Fruit fly (Drosophila melanogaster) whole organism, embryonic: ENCODE data around the gene CG17300.

Experiments
- Blimp-1 ChIP-seq: fragments of 200-800 bp; sonication (Bioruptor generic); optimal IDR thresholded peaks from 3 replicates; lab custom pipeline; 2018; ENCODE audit warnings: missing biosample characterization, missing genetic modification characterization, mild to moderate bottlenecking, moderate library complexity, missing genetic modification reagents
- CG10565 ChIP-seq: fragments of 200-800 bp; sonication (Bioruptor generic); optimal IDR thresholded peaks from 3 replicates; lab custom pipeline; 2016; ENCODE audit warnings: missing biosample characterization, mild to moderate bottlenecking, missing genetic modification characterization
- CG12104 ChIP-seq: fragments of 200-800 bp; sonication (Bioruptor generic); optimal IDR thresholded peaks from 3 replicates; lab custom pipeline; 2016; ENCODE audit warnings: missing biosample characterization, missing genetic modification characterization
- CG13123 ChIP-seq: fragments of 200-800 bp; sonication (Bioruptor generic); optimal IDR thresholded peaks from 2 replicates; lab custom pipeline; 2016; ENCODE audit warnings: missing biosample characterization, missing genetic modification characterization
- CG13424 ChIP-seq: fragments of 200-800 bp; sonication (Bioruptor generic); optimal IDR thresholded peaks from 2 replicates; lab custom pipeline; 2019; ENCODE audit warnings: missing biosample characterization, mild to moderate bottlenecking, missing genetic modification characterization, moderate library complexity
- CG14441 ChIP-seq: fragments of 200-800 bp; sonication (Bioruptor generic); IDR thresholded peaks from 2 replicates; pipeline ENCODE4 v1.3.6; 2022; ENCODE audit warnings: missing biosample characterization, missing genetic modification characterization
- CG1529 ChIP-seq: fragments of 200-800 bp; sonication (Bioruptor generic); optimal IDR thresholded peaks from 3 replicates; lab custom pipeline; 2018; ENCODE audit warnings: missing biosample characterization, missing genetic modification characterization
- CG15514 ChIP-seq: fragments of 200-800 bp; sonication (Bioruptor generic); optimal IDR thresholded peaks from 3 replicates; lab custom pipeline; 2017; ENCODE audit warnings: missing biosample characterization, missing genetic modification characterization, mild to moderate bottlenecking, moderate library complexity, missing genetic modification reagents
- CG17612 ChIP-seq: fragments of 200-800 bp; sonication (Bioruptor generic); IDR thresholded peaks from 2 replicates; pipeline ENCODE4 v1.3.6; 2022; ENCODE audit warnings: missing biosample characterization, missing genetic modification characterization
- CG17829 ChIP-seq: fragments of 200-800 bp; optimal IDR thresholded peaks from 2 replicates; lab custom pipeline; 2019; ENCODE audit warnings: missing biosample characterization, mild to moderate bottlenecking, missing genetic modification characterization, moderate library complexity
- CG6683 ChIP-seq: fragments of 200-800 bp; sonication (Bioruptor generic); optimal IDR thresholded peaks from 2 replicates; lab custom pipeline; 2017; ENCODE audit warnings: missing biosample characterization, mild to moderate bottlenecking, missing genetic modification characterization, missing genetic modification reagents
- CG7357 ChIP-seq: fragments of 200-800 bp; sonication (Bioruptor generic); IDR thresholded peaks from 3 replicates; pipeline ENCODE4 v1.3.6; 2022; ENCODE audit warnings: missing biosample characterization, missing genetic modification characterization
- CG7556 ChIP-seq: fragments of 200-800 bp; sonication (Bioruptor generic); optimal IDR thresholded peaks from 2 replicates; lab custom pipeline; 2017; ENCODE audit warnings: missing biosample characterization, mild to moderate bottlenecking, missing genetic modification characterization
- CG7987 ChIP-seq: fragments of 200-800 bp; sonication (Bioruptor generic); optimal IDR thresholded peaks from 2 replicates; lab custom pipeline; 2018; ENCODE audit warnings: missing biosample characterization, mild to moderate bottlenecking, missing genetic modification characterization, moderate library complexity
- CG8281 ChIP-seq: fragments of 200-800 bp; sonication (Bioruptor generic); optimal IDR thresholded peaks from 2 replicates; lab custom pipeline; 2018; ENCODE audit warnings: missing biosample characterization, mild to moderate bottlenecking, missing genetic modification characterization, moderate library complexity
- CG9932 ChIP-seq: fragments of 200-800 bp; sonication (Bioruptor generic); IDR thresholded peaks from 2 replicates; pipeline ENCODE4 v1.3.6; 2022; ENCODE audit warnings: missing biosample characterization, missing genetic modification characterization
- Fer3 ChIP-seq: fragments of 200-800 bp; sonication (Bioruptor generic); optimal IDR thresholded peaks from 2 replicates; lab custom pipeline; 2018; ENCODE audit warnings: missing biosample characterization, mild to moderate bottlenecking, missing genetic modification characterization, moderate library complexity
- HLH4C ChIP-seq: fragments of 200-800 bp; sonication (Bioruptor generic); IDR thresholded peaks from 3 replicates; pipeline ENCODE4 v1.3.6; 2022; ENCODE audit warnings: missing biosample characterization, missing genetic modification characterization; ENCODE audit not compliant: partially characterized antibody
- HmgZ ChIP-seq: fragments of 200-800 bp; sonication (Bioruptor generic); optimal IDR thresholded peaks from 2 replicates; lab custom pipeline; 2018; ENCODE audit warnings: missing biosample characterization, mild to moderate bottlenecking, missing genetic modification characterization
- Hmx ChIP-seq: fragments of 200-800 bp; sonication (Bioruptor generic); optimal IDR thresholded peaks from 2 replicates; lab custom pipeline; 2016; ENCODE audit warnings: missing biosample characterization, missing genetic modification characterization
- Hr78 ChIP-seq, 2 experiments: fragments of 200-800 bp in 1 of 2; fragments of >200 bp in 1 of 2; sonication (Bioruptor generic) in 1 of 2; optimal IDR thresholded peaks; 2 replicates each; lab custom pipeline; 2017 to 2019; ENCODE audit warnings: missing biosample characterization in 2 of 2, missing genetic modification characterization in 2 of 2, mild to moderate bottlenecking in 1 of 2, moderate library complexity in 1 of 2
- Optix ChIP-seq: fragments of 200-800 bp; sonication (Bioruptor generic); IDR thresholded peaks from 3 replicates; pipeline ENCODE4 v1.3.6; 2022; ENCODE audit warnings: missing biosample characterization, missing genetic modification characterization
- Xrp1 ChIP-seq: fragments of 200-800 bp; sonication (Bioruptor generic); IDR thresholded peaks from 2 replicates; pipeline ENCODE4 v1.3.6; 2022; ENCODE audit warnings: missing biosample characterization, missing genetic modification characterization
- ac ChIP-seq: fragments of 200-800 bp; sonication (Bioruptor generic); optimal IDR thresholded peaks from 3 replicates; lab custom pipeline; 2017; ENCODE audit warnings: missing biosample characterization, mild to moderate bottlenecking, missing genetic modification characterization
- aop ChIP-seq: fragments of 200-800 bp; sonication (Bioruptor generic); IDR thresholded peaks from 2 replicates; pipeline ENCODE4 v1.3.6; 2022; ENCODE audit warnings: missing biosample characterization, missing genetic modification characterization
- ato ChIP-seq: fragments of 200-800 bp; sonication (Bioruptor generic); IDR thresholded peaks from 2 replicates; pipeline ENCODE4 v1.3.6; 2022; ENCODE audit warnings: missing biosample characterization, missing genetic modification characterization; ENCODE audit not compliant: partially characterized antibody
- bbx ChIP-seq: fragments of 200-800 bp; sonication (Bioruptor generic); IDR thresholded peaks from 2 replicates; pipeline ENCODE4 v1.3.6; 2022; ENCODE audit warnings: missing biosample characterization, missing genetic modification characterization; ENCODE audit not compliant: partially characterized antibody
- dimm ChIP-seq: fragments of 200-800 bp; sonication (Bioruptor generic); IDR thresholded peaks from 2 replicates; pipeline ENCODE4 v1.3.6; 2022; ENCODE audit warnings: missing biosample characterization, missing genetic modification characterization
- fd102C ChIP-seq: fragments of 200-800 bp; sonication (Bioruptor generic); optimal IDR thresholded peaks from 2 replicates; lab custom pipeline; 2018; ENCODE audit warnings: missing biosample characterization, mild to moderate bottlenecking, missing genetic modification characterization, moderate library complexity
- gce ChIP-seq: fragments of 200-800 bp; sonication (Bioruptor generic); IDR thresholded peaks from 3 replicates; pipeline ENCODE4 v1.3.6; 2022; ENCODE audit warnings: missing biosample characterization, missing genetic modification characterization
- hkb ChIP-seq, 2 experiments: fragments of 200-800 bp in 1 of 2; fragments of >200 bp in 1 of 2; sonication (Bioruptor generic) in 1 of 2; IDR thresholded peaks in 1 of 2; optimal IDR thresholded peaks in 1 of 2; 2 replicates each; pipeline versions ENCODE4 v1.3.6 to Lab custom; 2017 to 2022; ENCODE audit warnings: missing biosample characterization in 1 of 2, missing genetic modification characterization in 1 of 2
- kni ChIP-seq: fragments of 200-800 bp; sonication (Bioruptor generic); optimal IDR thresholded peaks from 3 replicates; lab custom pipeline; 2017; ENCODE audit warnings: mild to moderate bottlenecking, missing biosample characterization, missing genetic modification reagents, missing genetic modification characterization
- lbe ChIP-seq: fragments of 200-800 bp; sonication (Bioruptor generic); optimal IDR thresholded peaks from 2 replicates; lab custom pipeline; 2016; ENCODE audit warnings: missing biosample characterization, mild to moderate bottlenecking, missing genetic modification characterization
- oc ChIP-seq: fragments of 200-800 bp; sonication (Bioruptor generic); optimal IDR thresholded peaks from 2 replicates; lab custom pipeline; 2018; ENCODE audit warnings: missing biosample characterization, mild to moderate bottlenecking, missing genetic modification characterization, moderate library complexity
- onecut ChIP-seq: fragments of 200-800 bp; sonication (Bioruptor generic); IDR thresholded peaks from 2 replicates; pipeline ENCODE4 v1.3.6; 2022; ENCODE audit warnings: missing biosample characterization, missing genetic modification characterization
- pzg ChIP-seq: fragments of 200-800 bp; sonication (Bioruptor generic); optimal IDR thresholded peaks from 3 replicates; lab custom pipeline; 2018; ENCODE audit warnings: missing biosample characterization, mild to moderate bottlenecking, missing genetic modification characterization, moderate library complexity
- ro ChIP-seq: fragments of 200-800 bp; sonication (Bioruptor generic); IDR thresholded peaks from 2 replicates; pipeline ENCODE4 v1.3.6; 2022; ENCODE audit warnings: missing biosample characterization, missing genetic modification characterization
- row ChIP-seq: fragments of 200-800 bp; sonication (Bioruptor generic); IDR thresholded peaks from 3 replicates; pipeline ENCODE4 v1.3.6; 2022; ENCODE audit warnings: missing biosample characterization, missing genetic modification characterization
- sens ChIP-seq: fragments of 200-800 bp; sonication (Bioruptor generic); peaks from one replicate; lab custom pipeline; 2016; ENCODE audit warnings: missing biosample characterization, missing genetic modification characterization
- sisA ChIP-seq: fragments of 200-800 bp; sonication (Bioruptor generic); IDR thresholded peaks from 2 replicates; pipeline ENCODE4 v1.3.6; 2022; ENCODE audit warnings: missing biosample characterization, missing genetic modification characterization
- slp2 ChIP-seq: fragments of 200-800 bp; sonication (Bioruptor generic); optimal IDR thresholded peaks from 2 replicates; lab custom pipeline; 2016; ENCODE audit warnings: missing biosample characterization, missing genetic modification characterization
- twi ChIP-seq: fragments of 200-800 bp; optimal IDR thresholded peaks from 2 replicates; lab custom pipeline; 2019; ENCODE audit warnings: missing biosample characterization, mild to moderate bottlenecking, missing genetic modification characterization, moderate library complexity
- vvl ChIP-seq: fragments of 200-800 bp; sonication (Bioruptor generic); IDR thresholded peaks from 2 replicates; pipeline ENCODE4 v1.3.6; 2022; ENCODE audit warnings: missing biosample characterization, missing genetic modification characterization

Gene CG17300

dm6 chr3L:13062746-13063145 is 24.3 kb downstream of the CG17300 start, which contains the start of gene CG34429:
CG34429 (plus strand) TSS chr3L:13063046.
- TF ChIP-seq CG13424 (tag; lab: Kevin White, UChicago) = no peak
- TF ChIP-seq Blimp-1 (GFP tag; lab: Kevin White, UChicago) = peak; percentile 48
- no peak for TF ChIP-seq row
- TF ChIP-seq CG7556 (GFP tag; lab: Kevin White, UChicago) = no peak
- TF ChIP-seq lbe (GFP tag; lab: Kevin White, UChicago) = no peak

dm6 chr3L:13061322-13061809 is 25.7 kb downstream of the CG17300 start, which contains the start of the genes CG14115 and CG34428:
CG14115 (minus strand) TSS chr3L:13061422.
CG34428 (plus strand) TSS chr3L:13061759.
- TF ChIP-seq CG15514 (GFP tag; lab: Kevin White, UChicago) = no peak
- 0 out of 3 replicates have a peak, but pooled peaks have one; percentile 17 for TF ChIP-seq gce (GFP tag; lab: Robert Waterston, UW)

DNA sequence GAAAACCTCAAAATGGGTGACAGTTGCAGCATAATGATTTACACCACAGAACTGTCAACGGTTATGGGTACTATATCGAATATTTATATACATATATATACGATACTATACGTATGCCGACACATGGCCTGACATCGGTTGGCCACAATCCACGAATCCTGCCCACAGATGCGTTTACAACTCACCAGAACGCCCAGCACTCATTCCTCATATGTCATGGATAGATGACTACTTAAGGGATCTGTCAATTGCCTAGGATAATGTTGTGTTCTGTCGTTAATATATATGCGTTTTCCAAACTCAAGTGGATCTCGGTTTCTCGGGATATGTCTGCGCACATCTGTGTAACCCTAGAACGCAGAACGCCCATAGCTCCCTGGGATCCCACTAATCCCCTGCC is 28.7 kb downstream of the CG17300 start:
- TF ChIP-seq CG1529 = no peak
- peak; percentile 94 for TF ChIP-seq twi

- TF ChIP-seq CG10565 (GFP tag; lab: Kevin White, UChicago) (no peak), CG7556 (GFP tag; lab: Kevin White, UChicago) (no peak), onecut (GFP tag; lab: Robert Waterston, UW) (no peak), CG17829 (no peak), Blimp-1 (GFP tag; lab: Kevin White, UChicago) (no peak), CG12104 (GFP tag; lab: Kevin White, UChicago) (no peak), ato (GFP tag; lab: Robert Waterston, UW) (0 out of 2 replicates have a peak, but pooled peaks have one; percentile 26), Optix (GFP tag; lab: Robert Waterston, UW) (0 out of 3 replicates have a peak, but pooled peaks have one; percentile 7), pzg (GFP tag; lab: Kevin White, UChicago) (no peak), kni (GFP tag; lab: Kevin White, UChicago) (peak; percentile 43), ro (GFP tag; lab: Robert Waterston, UW) (no peak), CG9932 (no peak), Xrp1 (GFP tag; lab: Robert Waterston, UW) (no peak), CG7357 (GFP tag; lab: Robert Waterston, UW) (no peak), HLH4C (no peak), Fer3 (tag; lab: Kevin White, UChicago) (no peak), sisA (GFP tag; lab: Robert Waterston, UW) (no peak), sens (GFP tag; lab: Kevin White, UChicago) (peak; percentile 66), CG7987 (GFP tag; lab: Kevin White, UChicago) (no peak), CG17612 (no peak), bbx (GFP tag; lab: Robert Waterston, UW) (no peak), Hr78 (GFP tag; optimal IDR thresholded peaks at IDR 0.05; lab: Kevin White, UChicago) (no peak), CG13424 (tag; lab: Kevin White, UChicago) (no peak), dimm (no peak), CG8281 (no peak), Hmx (GFP tag; lab: Kevin White, UChicago) (no peak), slp2 (GFP tag; lab: Kevin White, UChicago) (no peak), vvl (GFP tag; lab: Robert Waterston, UW) (0 out of 2 replicates have a peak, but pooled peaks have one; percentile 15), hkb (optimal IDR thresholded peaks at IDR 0.05; lab: Kevin White, UChicago) (no peak), hkb (GFP tag; IDR thresholded peaks at IDR 0.05; lab: Robert Waterston, UW) (no peak), CG14441 (GFP tag; lab: Robert Waterston, UW) (no peak), oc (tag; lab: Kevin White, UChicago) (peak; percentile 51), HmgZ (tag; lab: Kevin White, UChicago) (no peak), fd102C (no peak), CG6683 (no peak), ac (GFP tag; lab: Kevin White, UChicago) (peak; percentile 57), aop (GFP tag; lab: Robert Waterston, UW) (no peak), CG13123 (GFP tag; lab: Kevin White, UChicago) (no peak)
These were observed 36.4 kb downstream of the CG17300 start for dm6 chr3L:13050675-13051202.
